Fruit fly (Drosophila melanogaster) whole organism, pupa: ENCODE data around the gene CG13946.

ENCODE experiments used
- CG15710 ChIP-seq: fragments of 200-800 bp; sonication (Bioruptor generic); optimal IDR thresholded peaks from 2 replicates; lab custom pipeline; 2018; ENCODE audit warnings: missing biosample characterization, mild to moderate bottlenecking, missing genetic modification characterization, moderate library complexity
- CG32121 ChIP-seq: fragments of 200-800 bp; sonication (Bioruptor generic); IDR thresholded peaks from 2 replicates; pipeline ENCODE4 v1.3.6; 2022; ENCODE audit warnings: missing biosample characterization, missing genetic modification characterization
- CG9948 ChIP-seq: fragments of 200-800 bp; sonication (Bioruptor generic); optimal IDR thresholded peaks from 2 replicates; lab custom pipeline; 2018; ENCODE audit warnings: missing biosample characterization, mild to moderate bottlenecking, missing genetic modification characterization, moderate library complexity
- D1 ChIP-seq: fragments of 200-800 bp; sonication (Bioruptor generic); optimal IDR thresholded peaks from 2 replicates; lab custom pipeline; 2018; ENCODE audit warnings: missing biosample characterization, mild to moderate bottlenecking, missing genetic modification characterization, moderate library complexity
- EcR ChIP-seq: fragments of 200-800 bp; sonication (Bioruptor generic); optimal IDR thresholded peaks from 3 replicates; lab custom pipeline; 2019; ENCODE audit warnings: missing biosample characterization, missing genetic modification characterization, mild to moderate bottlenecking, moderate library complexity, missing genetic modification reagents
- Ets98B ChIP-seq: fragments of 200-800 bp; sonication (Bioruptor generic); IDR thresholded peaks from 2 replicates; pipeline ENCODE4 v1.3.6; 2022; ENCODE audit warnings: missing biosample characterization, missing genetic modification characterization
- Pif1A ChIP-seq: fragments of 200-800 bp; sonication (Bioruptor generic); optimal IDR thresholded peaks from 3 replicates; lab custom pipeline; 2016; ENCODE audit warnings: missing biosample characterization, missing genetic modification characterization
- Pif1B ChIP-seq: fragments of 200-800 bp; sonication (Bioruptor generic); optimal IDR thresholded peaks from 3 replicates; lab custom pipeline; 2016; ENCODE audit warnings: missing biosample characterization, missing genetic modification characterization
- gl ChIP-seq: fragments of 200-800 bp; sonication (Bioruptor generic); optimal IDR thresholded peaks from 2 replicates; lab custom pipeline; 2018; ENCODE audit warnings: missing biosample characterization, mild to moderate bottlenecking, missing genetic modification characterization

dm6 chr2L:789966-790365, 13.6 kb downstream of the CG13946 start:
- TF ChIP-seq EcR (GFP tag; lab: Kevin White, UChicago) (no peak), CG32121 (no peak), Pif1B (GFP tag; lab: Kevin White, UChicago) (no peak), gl (no peak), Ets98B (GFP tag; lab: Robert Waterston, UW) (no peak), CG15710 (tag; lab: Kevin White, UChicago) (no peak), CG9948 (tag; lab: Kevin White, UChicago) (no peak), Pif1A (GFP tag; lab: Kevin White, UChicago) (no peak), D1 (tag; lab: Kevin White, UChicago) (no peak)
